Fruit fly (Drosophila melanogaster): Measurements from ENCODE around the gene ImpE2.

ImpE2 gene

DNA sequence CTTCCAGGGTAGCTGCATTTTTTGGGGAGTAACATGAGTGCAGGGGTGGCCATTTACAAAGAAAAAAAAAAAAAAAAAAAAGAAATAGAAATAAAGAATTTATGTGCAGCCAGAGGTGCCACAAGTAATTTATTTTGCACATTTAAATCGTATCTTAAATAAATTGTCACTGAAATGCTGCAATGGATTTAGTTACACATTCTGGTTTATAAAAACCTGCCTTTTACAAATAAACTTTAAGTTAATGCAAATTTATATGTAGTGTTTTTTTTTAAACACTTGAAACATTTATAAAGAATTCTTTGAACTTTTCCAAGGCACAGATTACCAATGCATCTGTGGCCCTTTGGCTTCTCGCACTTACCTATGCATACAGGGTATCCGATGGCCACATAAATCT is 23.9 kb upstream of the ImpE2 start:
- TF ChIP-seq woc (GFP tag; optimal IDR thresholded peaks at IDR 0.05) (peak; percentile 32), foxo (GFP tag; optimal IDR thresholded peaks at IDR 0.05) (no peak), ey (GFP tag; optimal IDR thresholded peaks at IDR 0.05) (peak; percentile 3)

DNA sequence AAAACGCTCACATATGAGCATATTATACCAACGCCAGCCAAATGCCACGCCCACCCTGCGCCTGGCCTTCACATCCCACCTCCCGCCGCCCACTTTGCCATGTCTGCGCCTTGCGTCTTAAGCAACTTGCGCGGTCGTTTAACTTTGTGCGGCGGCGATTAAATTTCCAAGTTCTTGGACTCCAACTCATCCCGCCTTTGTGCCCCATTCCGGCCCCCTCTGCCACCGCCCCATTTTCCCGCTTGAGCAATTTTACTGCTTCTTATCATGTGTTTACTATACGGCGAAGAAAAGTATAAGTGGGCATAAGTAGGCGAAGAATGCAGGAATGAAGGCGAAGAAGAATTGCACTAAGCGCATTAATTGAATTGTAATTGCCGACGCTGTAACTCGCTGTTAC is 23.2 kb upstream of the ImpE2 start:
- TF ChIP-seq CG32264 (GFP tag; optimal IDR thresholded peaks at IDR 0.05) = no peak
- no peak for TF ChIP-seq jim (GFP tag; optimal IDR thresholded peaks at IDR 0.05)
- no peak for TF ChIP-seq rgr (GFP tag; optimal IDR thresholded peaks at IDR 0.05)
- TF ChIP-seq Rel (GFP tag; optimal IDR thresholded peaks at IDR 0.05) = no peak
- no peak for TF ChIP-seq Rel (tag; optimal IDR thresholded peaks at IDR 0.05)
- no peak for TF ChIP-seq GATAd (GFP tag; optimal IDR thresholded peaks at IDR 0.05)
- no peak for TF ChIP-seq h (GFP tag; optimal IDR thresholded peaks at IDR 0.05)
- TF ChIP-seq CG9705 (GFP tag; optimal IDR thresholded peaks at IDR 0.05) = no peak

DNA sequence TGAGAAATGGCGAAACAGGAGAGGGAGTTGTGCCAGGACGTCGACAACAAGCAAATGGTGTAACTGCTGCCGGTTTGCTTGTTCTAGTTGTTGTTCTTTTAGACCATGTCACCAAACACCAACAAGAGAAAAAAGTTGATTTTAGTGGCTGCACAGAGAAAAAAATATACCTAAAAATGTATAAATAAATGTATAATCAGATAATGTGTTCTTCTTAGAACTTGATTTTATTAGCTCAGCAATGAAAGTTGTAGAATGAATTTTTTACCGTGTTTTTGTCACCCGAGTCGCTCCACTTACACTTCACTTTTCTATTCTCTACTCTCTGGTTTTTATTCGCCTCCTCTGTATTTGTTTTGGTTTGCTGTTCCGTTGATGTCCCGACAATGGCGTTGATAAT is 21.7 kb upstream of the ImpE2 start:
- TF ChIP-seq Dfd (GFP tag; optimal IDR thresholded peaks at IDR 0.05) (no peak), Myc (optimal IDR thresholded peaks at IDR 0.05) (no peak), Hr83 (GFP tag; optimal IDR thresholded peaks at IDR 0.05; ENCODE audit: poor library complexity, severe bottlenecking) (no peak), OdsH (GFP tag; optimal IDR thresholded peaks at IDR 0.05) (no peak), fru (GFP tag; optimal IDR thresholded peaks at IDR 0.05) (no peak), tai (GFP tag; optimal IDR thresholded peaks at IDR 0.05) (no peak), dsf (GFP tag; optimal IDR thresholded peaks at IDR 0.05; ENCODE audit: borderline replicate concordance) (no peak), CG32264 (GFP tag; optimal IDR thresholded peaks at IDR 0.05) (no peak), br (GFP tag; optimal IDR thresholded peaks at IDR 0.05) (no peak), usp (GFP tag; optimal IDR thresholded peaks at IDR 0.05) (no peak), sage (GFP tag; optimal IDR thresholded peaks at IDR 0.05) (no peak), Hr78 (GFP tag; optimal IDR thresholded peaks at IDR 0.05) (no peak), GATAd (GFP tag; optimal IDR thresholded peaks at IDR 0.05) (no peak), HLH106 (tag; optimal IDR thresholded peaks at IDR 0.05) (no peak), Abd-B (GFP tag; optimal IDR thresholded peaks at IDR 0.05) (no peak), psq (GFP tag; optimal IDR thresholded peaks at IDR 0.05) (no peak), pan (optimal IDR thresholded peaks at IDR 0.05) (no peak), rgr (GFP tag; optimal IDR thresholded peaks at IDR 0.05) (no peak), Sp1 (GFP tag; optimal IDR thresholded peaks at IDR 0.05) (no peak), Rel (GFP tag; optimal IDR thresholded peaks at IDR 0.05) (no peak), Rel (tag; optimal IDR thresholded peaks at IDR 0.05) (no peak)

DNA sequence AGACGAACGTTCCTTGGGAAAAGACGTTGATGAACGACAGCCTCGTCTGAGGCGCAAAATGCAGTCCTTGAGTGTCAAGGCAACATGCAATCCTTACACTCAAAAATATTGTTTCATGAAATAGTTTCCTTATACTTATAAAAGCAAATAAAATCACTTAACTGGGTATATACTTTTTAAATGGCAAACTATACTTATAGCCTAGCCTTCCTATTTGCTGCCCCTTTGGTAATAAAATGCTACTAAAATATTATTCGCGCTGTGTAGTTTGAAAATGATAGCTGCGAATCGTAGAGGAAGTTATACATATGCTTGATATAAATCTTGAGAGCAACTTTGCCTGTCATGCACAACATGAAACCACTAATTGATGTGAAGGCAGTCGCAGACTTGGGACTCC is 20.4 kb upstream of the ImpE2 start:
- TF ChIP-seq Hnf4 (GFP tag; optimal IDR thresholded peaks at IDR 0.05) (no peak), Mio (GFP tag; optimal IDR thresholded peaks at IDR 0.05) (no peak), Hr83 (GFP tag; optimal IDR thresholded peaks at IDR 0.05; ENCODE audit: poor library complexity, severe bottlenecking) (no peak), jim (GFP tag; optimal IDR thresholded peaks at IDR 0.05) (no peak), Jra (GFP tag; optimal IDR thresholded peaks at IDR 0.05) (no peak), sv (GFP tag; optimal IDR thresholded peaks at IDR 0.05) (no peak), fru (GFP tag; optimal IDR thresholded peaks at IDR 0.05) (no peak), CrebA (GFP tag; optimal IDR thresholded peaks at IDR 0.05; ENCODE audit: borderline replicate concordance) (no peak)

DNA sequence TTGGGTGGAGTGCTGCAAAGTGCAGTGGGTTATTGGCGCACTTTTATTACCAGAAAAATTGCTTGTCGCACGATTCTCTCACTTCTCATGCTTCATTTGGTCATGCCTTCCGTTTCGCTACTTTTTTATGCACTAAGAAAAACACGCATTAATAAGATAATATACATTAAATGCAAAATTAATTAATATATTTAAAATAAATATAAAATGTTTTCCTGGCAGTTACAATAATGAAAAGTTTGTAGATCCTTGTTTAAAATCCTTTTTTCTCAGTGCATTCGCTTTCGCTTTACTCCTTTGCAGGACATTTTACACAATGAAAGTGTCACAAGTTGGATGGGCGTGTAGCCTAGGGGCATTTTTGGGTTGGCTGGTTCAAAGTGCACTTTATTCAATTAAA is 18.9 kb upstream of the ImpE2 start:
- TF ChIP-seq sage (GFP tag; optimal IDR thresholded peaks at IDR 0.05) = no peak
- TF ChIP-seq sv (GFP tag; optimal IDR thresholded peaks at IDR 0.05) = no peak
- no peak for TF ChIP-seq br (GFP tag; optimal IDR thresholded peaks at IDR 0.05)
- TF ChIP-seq OdsH (GFP tag; optimal IDR thresholded peaks at IDR 0.05) = no peak
- no peak for TF ChIP-seq ey (GFP tag; optimal IDR thresholded peaks at IDR 0.05)
- no peak for TF ChIP-seq jim (GFP tag; optimal IDR thresholded peaks at IDR 0.05)
- no peak for TF ChIP-seq Myc (optimal IDR thresholded peaks at IDR 0.05)
- TF ChIP-seq fru (GFP tag; optimal IDR thresholded peaks at IDR 0.05) = no peak
- no peak for TF ChIP-seq Hr78 (GFP tag; optimal IDR thresholded peaks at IDR 0.05)
- TF ChIP-seq Hnf4 (GFP tag; optimal IDR thresholded peaks at IDR 0.05) = no peak
- TF ChIP-seq dl (GFP tag; optimal IDR thresholded peaks at IDR 0.05; ENCODE audit: insufficient read depth in 1 of 2, partially characterized antibody in 2 of 2) = no peak
- TF ChIP-seq HLH106 (tag; optimal IDR thresholded peaks at IDR 0.05) = no peak
- TF ChIP-seq Dfd (GFP tag; optimal IDR thresholded peaks at IDR 0.05) = no peak
- no peak for TF ChIP-seq foxo (GFP tag; optimal IDR thresholded peaks at IDR 0.05)
- no peak for TF ChIP-seq Vsx2 (GFP tag; optimal IDR thresholded peaks at IDR 0.05; ENCODE audit: partially characterized antibody)
- TF ChIP-seq Abd-B (GFP tag; optimal IDR thresholded peaks at IDR 0.05) = no peak

Data from whole organism, wandering third instar larva.